Worm (Caenorhabditis elegans) whole organism, L4 larva: ENCODE results near the gene ZK354.9.
"Not testable (repeated sequence)": the region's sequence is repeated elsewhere in the genome, so short reads cannot be mapped to it uniquely, and the experiment has no call there.

Experiments
- D1046.2 ChIP-seq: fragments of 200-800 bp; sonication (Bioruptor generic); IDR thresholded peaks from 2 replicates; pipeline ENCODE4 v1.3.6; 2022; ENCODE audit warnings: missing genetic modification characterization, missing compliant biosample characterization
- F44E2.7 ChIP-seq: fragments of 200-800 bp; sonication (Bioruptor generic); IDR thresholded peaks from 2 replicates; pipeline ENCODE4 v2.1.2; 2022; ENCODE audit warnings: missing genetic modification characterization, missing compliant biosample characterization
- R02D3.7 ChIP-seq: fragments of 150-350 bp; sonication (generic microtip); optimal IDR thresholded peaks from 3 replicates; lab custom pipeline; 2014; ENCODE audit warnings: missing biosample characterization, missing genetic modification characterization
- Y105C5A.15 ChIP-seq: fragments of 200-800 bp; sonication (Bioruptor generic); IDR thresholded peaks from 2 replicates; pipeline ENCODE4 v1.3.6; 2022; ENCODE audit warnings: missing genetic modification characterization, missing compliant biosample characterization
- ZK546.5 ChIP-seq, 2 experiments: sonication (generic microtip); optimal IDR thresholded peaks; 2 replicates each; lab custom pipeline; 2017; ENCODE audit warnings: missing biosample characterization in 2 of 2, missing genetic modification characterization in 2 of 2
- aha-1 ChIP-seq: fragments of 150-350 bp; peaks from one replicate; lab custom pipeline; 2014; ENCODE audit warnings: missing biosample characterization, missing genetic modification characterization
- arid-1 ChIP-seq: fragments of 200-800 bp; sonication (Bioruptor generic); conservative IDR thresholded peaks from 2 replicates; pipeline ENCODE4 v1.3.6; 2022; ENCODE audit warnings: missing genetic modification reagents, missing genetic modification characterization, missing compliant biosample characterization
- ceh-28 ChIP-seq: fragments of 150-350 bp; optimal IDR thresholded peaks from 2 replicates; lab custom pipeline; 2014; ENCODE audit warnings: missing biosample characterization, missing genetic modification reagents, missing genetic modification characterization
- ceh-32 ChIP-seq: sonication (generic microtip); optimal IDR thresholded peaks from 2 replicates; lab custom pipeline; 2016; ENCODE audit warnings: mild to moderate bottlenecking, missing genetic modification characterization, missing compliant biosample characterization; ENCODE audit not compliant: poor library complexity
- cey-2 ChIP-seq: sonication (generic microtip); optimal IDR thresholded peaks from 3 replicates; lab custom pipeline; 2017; ENCODE audit warnings: missing genetic modification characterization, mild to moderate bottlenecking, missing compliant biosample characterization, antibody characterized with exemption, borderline replicate concordance; ENCODE audit not compliant: insufficient read depth
- dmd-8 ChIP-seq: fragments of 200-800 bp; sonication (Bioruptor generic); IDR thresholded peaks from 2 replicates; pipeline ENCODE4 v1.3.6; 2022; ENCODE audit warnings: missing genetic modification characterization, missing compliant biosample characterization
- dmd-9 ChIP-seq: fragments of 200-800 bp; sonication (Bioruptor generic); IDR thresholded peaks from 2 replicates; pipeline ENCODE4 v1.3.6; 2022; ENCODE audit warnings: missing genetic modification reagents, missing genetic modification characterization, missing compliant biosample characterization
- duxl-1 ChIP-seq: sonication (generic microtip); optimal IDR thresholded peaks from 2 replicates; lab custom pipeline; 2016; ENCODE audit warnings: mild to moderate bottlenecking, missing genetic modification characterization, moderate library complexity, missing compliant biosample characterization; ENCODE audit not compliant: poor library complexity
- fkh-10 ChIP-seq: fragments of 150-350 bp; optimal IDR thresholded peaks from 2 replicates; lab custom pipeline; 2014; ENCODE audit warnings: missing biosample characterization, missing genetic modification reagents, missing genetic modification characterization
- gei-8 ChIP-seq: fragments of 200-800 bp; sonication (Bioruptor generic); optimal IDR thresholded peaks from 2 replicates; lab custom pipeline; 2018; ENCODE audit warnings: mild to moderate bottlenecking, missing genetic modification characterization, missing compliant biosample characterization
- hlh-30 ChIP-seq: sonication (generic microtip); optimal IDR thresholded peaks from 2 replicates; lab custom pipeline; 2017; ENCODE audit warnings: antibody characterized with exemption, mild to moderate bottlenecking, missing genetic modification characterization, missing compliant biosample characterization; ENCODE audit not compliant: insufficient read depth
- hmg-1.1 ChIP-seq: fragments of 200-800 bp; sonication (Bioruptor generic); IDR thresholded peaks from 2 replicates; pipeline ENCODE4 v1.3.6; 2022; ENCODE audit warnings: missing genetic modification reagents, missing genetic modification characterization, missing compliant biosample characterization
- lim-7 ChIP-seq: fragments of 200-800 bp; sonication (Bioruptor generic); IDR thresholded peaks from 2 replicates; pipeline ENCODE4 v1.3.6; 2022; ENCODE audit warnings: missing genetic modification characterization, missing compliant biosample characterization
- lin-15B ChIP-seq: fragments of 150-350 bp; sonication (generic microtip); optimal IDR thresholded peaks from 3 replicates; lab custom pipeline; 2014; ENCODE audit warnings: missing biosample characterization, missing genetic modification characterization
- lin-39 ChIP-seq: fragments of 150-350 bp; optimal IDR thresholded peaks from 2 replicates; lab custom pipeline; 2014; ENCODE audit warnings: missing biosample characterization, missing genetic modification reagents, missing genetic modification characterization
- mdl-1 ChIP-seq, 2 experiments: fragments of 150-350 bp in 1 of 2; sonication (generic microtip) in 1 of 2; optimal IDR thresholded peaks; 2 replicates each; lab custom pipeline; 2014 to 2017; ENCODE audit warnings: missing biosample characterization in 2 of 2, missing genetic modification characterization in 2 of 2
- mep-1 ChIP-seq: fragments of 150-350 bp; sonication (generic microtip); optimal IDR thresholded peaks from 3 replicates; lab custom pipeline; 2014; ENCODE audit warnings: missing biosample characterization, missing genetic modification characterization
- mes-2 ChIP-seq: sonication (generic microtip); optimal IDR thresholded peaks from 2 replicates; lab custom pipeline; 2016; ENCODE audit warnings: missing genotype, mild to moderate bottlenecking, missing genetic modification characterization, missing compliant biosample characterization; ENCODE audit not compliant: poor library complexity, severe bottlenecking
- mxl-3 ChIP-seq: fragments of 200-800 bp; sonication (Bioruptor generic); optimal IDR thresholded peaks from 2 replicates; lab custom pipeline; 2018; ENCODE audit warnings: mild to moderate bottlenecking, missing genetic modification characterization, missing compliant biosample characterization
- nhr-102 ChIP-seq: sonication (generic microtip); optimal IDR thresholded peaks from 2 replicates; lab custom pipeline; 2016; ENCODE audit warnings: mild to moderate bottlenecking, missing genetic modification characterization, moderate library complexity, missing compliant biosample characterization
- nhr-11 ChIP-seq: fragments of 150-350 bp; optimal IDR thresholded peaks from 2 replicates; lab custom pipeline; 2014; ENCODE audit warnings: missing biosample characterization, missing genetic modification characterization
- nhr-111 ChIP-seq: fragments of 200-800 bp; sonication (Bioruptor generic); optimal IDR thresholded peaks from 2 replicates; lab custom pipeline; 2018; ENCODE audit warnings: mild to moderate bottlenecking, missing genetic modification characterization, missing compliant biosample characterization
- nhr-41 ChIP-seq: fragments of 200-800 bp; sonication (Bioruptor generic); IDR thresholded peaks from 2 replicates; pipeline ENCODE4 v1.3.6; 2022; ENCODE audit warnings: missing genetic modification reagents, missing genetic modification characterization, missing compliant biosample characterization
- nhr-77 ChIP-seq: fragments of 150-350 bp; optimal IDR thresholded peaks from 2 replicates; lab custom pipeline; 2014; ENCODE audit warnings: missing biosample characterization, missing genetic modification characterization
- pha-4 ChIP-seq, 2 experiments: fragments of 150-350 bp in 1 of 2; fragments of 200-800 bp in 1 of 2; sonication (Bioruptor generic) in 1 of 2; IDR thresholded peaks in 1 of 2; optimal IDR thresholded peaks in 1 of 2; 2 replicates each; pipeline versions ENCODE4 v1.3.6 to Lab custom; 2014 to 2022; ENCODE audit warnings: missing genetic modification characterization in 2 of 2, missing genetic modification reagents in 2 of 2, missing biosample characterization in 1 of 2, missing compliant biosample characterization in 1 of 2
- pqm-1 ChIP-seq: sonication (generic microtip); optimal IDR thresholded peaks from 2 replicates; lab custom pipeline; 2017; ENCODE audit warnings: missing biosample characterization, missing genetic modification characterization
- rbr-2 ChIP-seq: sonication (generic microtip); optimal IDR thresholded peaks from 2 replicates; lab custom pipeline; 2016; ENCODE audit warnings: missing genotype, missing genetic modification characterization, missing compliant biosample characterization
- set-16 ChIP-seq: fragments of 200-800 bp; sonication (Bioruptor generic); IDR thresholded peaks from 2 replicates; pipeline ENCODE4 v1.3.6; 2022; ENCODE audit warnings: missing genetic modification reagents, missing genetic modification characterization, missing compliant biosample characterization
- spr-3 ChIP-seq: fragments of 200-800 bp; sonication (Bioruptor generic); optimal IDR thresholded peaks from 2 replicates; lab custom pipeline; 2018; ENCODE audit warnings: mild to moderate bottlenecking, missing genetic modification characterization, missing compliant biosample characterization
- unc-62 ChIP-seq, 3 experiments: fragments of 150-350 bp in 1 of 3; sonication (generic microtip); optimal IDR thresholded peaks in 2 of 3; peaks in 1 of 3; 1 replicate in 1 of 3; 2 replicates in 2 of 3; lab custom pipeline; 2014 to 2017; ENCODE audit warnings: missing biosample characterization in 3 of 3, missing genetic modification characterization in 3 of 3, missing genetic modification reagents in 3 of 3, missing genotype in 1 of 3
- zfp-3 ChIP-seq: fragments of 200-800 bp; sonication (Bioruptor generic); conservative IDR thresholded peaks from 2 replicates; pipeline ENCODE4 v1.3.6; 2022; ENCODE audit warnings: missing genetic modification reagents, missing genetic modification characterization, missing compliant biosample characterization
- zip-11 ChIP-seq: fragments of 200-800 bp; sonication (Bioruptor generic); IDR thresholded peaks from 2 replicates; pipeline ENCODE4 v1.3.6; 2022; ENCODE audit warnings: missing genetic modification characterization, missing compliant biosample characterization
- ztf-7 ChIP-seq: fragments of 150-350 bp; optimal IDR thresholded peaks from 2 replicates; lab custom pipeline; 2014; ENCODE audit warnings: missing biosample characterization, missing genetic modification characterization

The ZK354.9 gene

ce11 chrIV:5295240-5295639 lies 12.7 kb downstream of the ZK354.9 start, which contains the start of gene msp-51:
TSS of gene msp-51 (minus strand) at chrIV:5295340.
- not testable (repeated sequence) for TF ChIP-seq mep-1; lin-15B (tag; lab: Kevin White, UChicago); hmg-1.1 (GFP tag; lab: Robert Waterston, UW)
- TF ChIP-seq, all 104 proteins: peak for 0; not testable (repeated sequence) for 104

ce11 chrIV:5294467-5294866 lies 13.5 kb downstream of the ZK354.9 start:
- no peak for TF ChIP-seq D1046.2 (GFP tag; lab: Robert Waterston, UW)
- TF ChIP-seq mxl-3 (GFP tag; lab: Kevin White, UChicago): no peak
- TF ChIP-seq set-16 (GFP tag; lab: Robert Waterston, UW): no peak

- TF ChIP-seq zfp-3 (GFP tag; lab: Robert Waterston, UW) (no peak), ceh-32 (tag; lab: Kevin White, UChicago) (no peak), aha-1 (tag; lab: Kevin White, UChicago) (peak; percentile 56), nhr-77 (tag; lab: Kevin White, UChicago) (no peak), lim-7 (GFP tag; lab: Robert Waterston, UW) (no peak), dmd-9 (no peak), spr-3 (GFP tag; lab: Kevin White, UChicago) (no peak), pha-4 (GFP tag; IDR thresholded peaks at IDR 0.05; lab: Robert Waterston, UW) (no peak), pha-4 (tag; optimal IDR thresholded peaks at IDR 0.05; lab: Kevin White, UChicago) (no peak), unc-62 (GFP tag; optimal IDR thresholded peaks at IDR 0.05 in 1 of 2; lab: Kevin White, UChicago) (peak in 1 of 2 experiments; percentile 90), unc-62 (tag; optimal IDR thresholded peaks at IDR 0.05; lab: Kevin White, UChicago) (no peak)
Measured at ce11 chrIV:5291207-5291606, 16.7 kb downstream of the ZK354.9 start.

- TF ChIP-seq rbr-2 (no peak), cey-2 (tag; lab: Kevin White, UChicago) (no peak)
- TF ChIP-seq, all 104 proteins: peak for 0
Measured at ce11 chrIV:5290547-5290946, 17.4 kb downstream of the ZK354.9 start, which contains the start of gene nlp-47. TSS of gene nlp-47 (plus strand) at chrIV:5290847.

ce11 chrIV:5288932-5289331 lies 19.0 kb downstream of the ZK354.9 start:
- no peak for TF ChIP-seq pqm-1 (tag; lab: Kevin White, UChicago)
- no peak for TF ChIP-seq spr-3 (GFP tag; lab: Kevin White, UChicago)
- no peak for TF ChIP-seq mdl-1 (tag; optimal IDR thresholded peaks at IDR 0.05; lab: Kevin White, UChicago)

ce11 chrIV:5287190-5287589 lies 20.8 kb downstream of the ZK354.9 start:
- TF ChIP-seq ZK546.5 (tag; optimal IDR thresholded peaks at IDR 0.05; lab: Kevin White, UChicago) (no peak), Y105C5A.15 (GFP tag; lab: Robert Waterston, UW) (no peak), lim-7 (GFP tag; lab: Robert Waterston, UW) (no peak), fkh-10 (GFP tag; lab: Kevin White, UChicago) (no peak), ceh-28 (tag; lab: Kevin White, UChicago) (no peak), nhr-11 (no peak), duxl-1 (tag; lab: Kevin White, UChicago) (no peak), lin-39 (tag; lab: Kevin White, UChicago) (no peak)
- TF ChIP-seq, all 104 proteins: peak for 0

- TF ChIP-seq zip-11 (GFP tag; lab: Robert Waterston, UW) (no peak), gei-8 (GFP tag; lab: Kevin White, UChicago) (no peak), Y105C5A.15 (GFP tag; lab: Robert Waterston, UW) (no peak), mes-2 (tag; lab: Kevin White, UChicago) (no peak), nhr-41 (GFP tag; lab: Robert Waterston, UW) (no peak), nhr-102 (tag; lab: Kevin White, UChicago) (no peak), dmd-8 (GFP tag; lab: Robert Waterston, UW) (no peak), nhr-111 (GFP tag; lab: Kevin White, UChicago) (no peak), R02D3.7 (tag; lab: Kevin White, UChicago) (no peak), arid-1 (GFP tag; lab: Robert Waterston, UW) (no peak), F44E2.7 (no peak), ztf-7 (tag; lab: Kevin White, UChicago) (no peak), hmg-1.1 (GFP tag; lab: Robert Waterston, UW) (no peak), hlh-30 (tag; lab: Kevin White, UChicago) (no peak)
- TF ChIP-seq, all 104 proteins: peak for 0
Measured at ce11 chrIV:5281457-5281856, 26.5 kb downstream of the ZK354.9 start.
